Fruit fly (Drosophila melanogaster) whole organism, embryonic: Measurements from ENCODE around the gene CCT3.

Experiments used
- Abd-B ChIP-seq: fragments of 200-800 bp; sonication (Bioruptor generic); optimal IDR thresholded peaks from 2 replicates; lab custom pipeline; 2018; ENCODE audit warnings: missing biosample characterization, mild to moderate bottlenecking, missing genetic modification characterization, moderate library complexity
- BEAF-32 ChIP-seq: fragments of 200-800 bp; sonication (Bioruptor generic); optimal IDR thresholded peaks from 3 replicates; lab custom pipeline; 2017; ENCODE audit warnings: missing biosample characterization, missing genetic modification characterization, mild to moderate bottlenecking, moderate library complexity, missing genetic modification reagents
- Bgb ChIP-seq: fragments of 200-800 bp; sonication (Bioruptor generic); IDR thresholded peaks from 2 replicates; pipeline ENCODE4 v1.3.6; 2022; ENCODE audit warnings: missing biosample characterization, missing genetic modification characterization; ENCODE audit not compliant: partially characterized antibody
- CG10321 ChIP-seq: fragments of 200-800 bp; sonication (Bioruptor generic); IDR thresholded peaks from 2 replicates; pipeline ENCODE4 v1.3.6; 2022; ENCODE audit warnings: missing biosample characterization, missing genetic modification characterization
- CG11247 ChIP-seq: fragments of 200-800 bp; sonication (Bioruptor generic); IDR thresholded peaks from 2 replicates; pipeline ENCODE4 v1.3.6; 2022; ENCODE audit warnings: missing biosample characterization, missing genetic modification characterization
- CG14860 ChIP-seq: fragments of 200-800 bp; sonication (Bioruptor generic); IDR thresholded peaks from 3 replicates; pipeline ENCODE4 v1.3.6; 2022; ENCODE audit warnings: missing biosample characterization, missing genetic modification characterization; ENCODE audit not compliant: partially characterized antibody
- CG1647 ChIP-seq: fragments of 200-800 bp; sonication (Bioruptor generic); optimal IDR thresholded peaks from 3 replicates; lab custom pipeline; 2016; ENCODE audit warnings: missing biosample characterization, missing genetic modification characterization
- CG17186 ChIP-seq: fragments of 200-800 bp; sonication (Bioruptor generic); optimal IDR thresholded peaks from 3 replicates; lab custom pipeline; 2017; ENCODE audit warnings: missing biosample characterization, missing genetic modification reagents, missing genetic modification characterization
- CG33557 ChIP-seq: fragments of 200-800 bp; sonication (Bioruptor generic); optimal IDR thresholded peaks from 2 replicates; lab custom pipeline; 2019; ENCODE audit warnings: missing biosample characterization, mild to moderate bottlenecking, missing genetic modification characterization, moderate library complexity
- CG4404 ChIP-seq: fragments of 200-800 bp; sonication (Bioruptor generic); IDR thresholded peaks from 2 replicates; pipeline ENCODE4 v1.3.6; 2022; ENCODE audit warnings: missing biosample characterization, missing genetic modification characterization
- CG7745 ChIP-seq: fragments of 200-800 bp; sonication (Bioruptor generic); optimal IDR thresholded peaks from 2 replicates; lab custom pipeline; 2018; ENCODE audit warnings: missing biosample characterization, mild to moderate bottlenecking, missing genetic modification characterization, moderate library complexity
- CTCF ChIP-seq: fragments of 200-800 bp; sonication (Bioruptor generic); optimal IDR thresholded peaks from 2 replicates; lab custom pipeline; 2017; ENCODE audit warnings: missing biosample characterization, mild to moderate bottlenecking, missing genetic modification characterization, moderate library complexity
- Deaf1 ChIP-seq: fragments of 200-800 bp; optimal IDR thresholded peaks from 3 replicates; lab custom pipeline; 2019; ENCODE audit warnings: missing biosample characterization, mild to moderate bottlenecking, missing genetic modification characterization, moderate library complexity
- Dek ChIP-seq: fragments of 200-800 bp; sonication (Bioruptor generic); optimal IDR thresholded peaks from 3 replicates; lab custom pipeline; 2019; ENCODE audit warnings: missing biosample characterization, mild to moderate bottlenecking, missing genetic modification characterization, moderate library complexity
- Doc3 ChIP-seq: fragments of 200-800 bp; sonication (Bioruptor generic); IDR thresholded peaks from 3 replicates; pipeline ENCODE4 v1.3.6; 2022; ENCODE audit warnings: missing biosample characterization, missing genetic modification characterization; ENCODE audit not compliant: partially characterized antibody
- Dref ChIP-seq: fragments of 200-800 bp; sonication (Bioruptor generic); IDR thresholded peaks from 2 replicates; pipeline ENCODE4 v1.3.6; 2022; ENCODE audit warnings: missing biosample characterization, missing genetic modification characterization
- Eip74EF ChIP-seq, 2 experiments: fragments of 200-800 bp in 1 of 2; fragments of >200 bp in 1 of 2; sonication (Bioruptor generic) in 1 of 2; optimal IDR thresholded peaks; 2 replicates each; lab custom pipeline; 2017 to 2019; ENCODE audit warnings: missing biosample characterization in 2 of 2, missing genetic modification characterization in 2 of 2, mild to moderate bottlenecking in 1 of 2, moderate library complexity in 1 of 2
- Fer3 ChIP-seq: fragments of 200-800 bp; sonication (Bioruptor generic); optimal IDR thresholded peaks from 2 replicates; lab custom pipeline; 2018; ENCODE audit warnings: missing biosample characterization, mild to moderate bottlenecking, missing genetic modification characterization, moderate library complexity
- HLH4C ChIP-seq: fragments of 200-800 bp; sonication (Bioruptor generic); IDR thresholded peaks from 3 replicates; pipeline ENCODE4 v1.3.6; 2022; ENCODE audit warnings: missing biosample characterization, missing genetic modification characterization; ENCODE audit not compliant: partially characterized antibody
- HLHmδ ChIP-seq: fragments of 200-800 bp; sonication (Bioruptor generic); optimal IDR thresholded peaks from 2 replicates; lab custom pipeline; 2018; ENCODE audit warnings: missing biosample characterization, mild to moderate bottlenecking, missing genetic modification characterization, moderate library complexity
- Lpt ChIP-seq: fragments of >200 bp; optimal IDR thresholded peaks from 2 replicates; lab custom pipeline; 2018; ENCODE audit warnings: missing biosample characterization, missing genetic modification characterization
- Max ChIP-seq: fragments of 200-800 bp; sonication (Bioruptor generic); optimal IDR thresholded peaks from 2 replicates; lab custom pipeline; 2016; ENCODE audit warnings: missing biosample characterization, mild to moderate bottlenecking, missing genetic modification characterization
- NFAT ChIP-seq: fragments of 200-800 bp; sonication (Bioruptor generic); IDR thresholded peaks from 2 replicates; pipeline ENCODE4 v1.3.6; 2022; ENCODE audit warnings: missing biosample characterization, missing genetic modification characterization
- YL-1 ChIP-seq: fragments of 200-800 bp; sonication (Bioruptor generic); optimal IDR thresholded peaks from 3 replicates; lab custom pipeline; 2017; ENCODE audit warnings: missing biosample characterization, mild to moderate bottlenecking, missing genetic modification characterization
- amos ChIP-seq: fragments of 200-800 bp; sonication (Bioruptor generic); IDR thresholded peaks from 2 replicates; pipeline ENCODE4 v1.3.6; 2022; ENCODE audit warnings: missing biosample characterization, missing genetic modification characterization; ENCODE audit not compliant: partially characterized antibody
- bbx ChIP-seq: fragments of 200-800 bp; sonication (Bioruptor generic); IDR thresholded peaks from 2 replicates; pipeline ENCODE4 v1.3.6; 2022; ENCODE audit warnings: missing biosample characterization, missing genetic modification characterization; ENCODE audit not compliant: partially characterized antibody
- cato ChIP-seq: fragments of 200-800 bp; sonication (Bioruptor generic); optimal IDR thresholded peaks from 2 replicates; lab custom pipeline; 2016; ENCODE audit warnings: missing biosample characterization, missing genetic modification characterization, borderline replicate concordance
- chif ChIP-seq, 2 experiments: fragments of 200-800 bp; sonication (Bioruptor generic); optimal IDR thresholded peaks; 3 replicates each; lab custom pipeline; 2016; ENCODE audit warnings: missing biosample characterization in 2 of 2, missing genetic modification characterization in 2 of 2
- chm ChIP-seq: fragments of 200-800 bp; sonication (Bioruptor generic); IDR thresholded peaks from 2 replicates; pipeline ENCODE4 v1.3.6; 2022; ENCODE audit warnings: missing biosample characterization, missing genetic modification characterization
- crp ChIP-seq, 2 experiments: fragments of 200-800 bp; sonication (Bioruptor generic); optimal IDR thresholded peaks; 2 replicates in 1 of 2; 3 replicates in 1 of 2; lab custom pipeline; 2017; ENCODE audit warnings: missing biosample characterization in 2 of 2, missing genetic modification characterization in 2 of 2, mild to moderate bottlenecking in 1 of 2, moderate library complexity in 1 of 2
- ewg ChIP-seq: fragments of 200-800 bp; sonication (Bioruptor generic); optimal IDR thresholded peaks from 3 replicates; lab custom pipeline; 2017; ENCODE audit warnings: mild to moderate bottlenecking, missing biosample characterization, missing genetic modification reagents, missing genetic modification characterization
- fu2 ChIP-seq: fragments of 200-800 bp; sonication (Bioruptor generic); optimal IDR thresholded peaks from 2 replicates; lab custom pipeline; 2016; ENCODE audit warnings: missing biosample characterization, missing genetic modification characterization
- kah ChIP-seq: fragments of 200-800 bp; sonication (Bioruptor generic); optimal IDR thresholded peaks from 2 replicates; lab custom pipeline; 2018; ENCODE audit warnings: missing biosample characterization, mild to moderate bottlenecking, missing genetic modification characterization
- lilli ChIP-seq: fragments of 200-800 bp; sonication (Bioruptor generic); optimal IDR thresholded peaks from 3 replicates; lab custom pipeline; 2016; ENCODE audit warnings: missing biosample characterization, missing genetic modification characterization
- mam ChIP-seq: fragments of 200-800 bp; sonication (Bioruptor generic); optimal IDR thresholded peaks from 3 replicates; lab custom pipeline; 2016; ENCODE audit warnings: missing biosample characterization, missing genetic modification characterization
- org-1 ChIP-seq: fragments of 200-800 bp; sonication (Bioruptor generic); optimal IDR thresholded peaks from 2 replicates; lab custom pipeline; 2017; ENCODE audit warnings: missing biosample characterization, missing genetic modification characterization
- pfk ChIP-seq: fragments of 200-800 bp; sonication (Bioruptor generic); optimal IDR thresholded peaks from 2 replicates; lab custom pipeline; 2018; ENCODE audit warnings: missing biosample characterization, mild to moderate bottlenecking, missing genetic modification characterization, moderate library complexity
- pros ChIP-seq: fragments of 200-800 bp; sonication (Bioruptor generic); optimal IDR thresholded peaks from 3 replicates; lab custom pipeline; 2019; ENCODE audit warnings: missing biosample characterization, mild to moderate bottlenecking, missing genetic modification characterization, moderate library complexity
- salm ChIP-seq: fragments of 200-800 bp; sonication (Bioruptor generic); optimal IDR thresholded peaks from 2 replicates; lab custom pipeline; 2018; ENCODE audit warnings: missing biosample characterization, mild to moderate bottlenecking, missing genetic modification characterization
- sc ChIP-seq, 3 experiments: fragments of >200 bp in 2 of 3; fragments of 200-800 bp in 1 of 3; sonication (Bioruptor generic) in 1 of 3; optimal IDR thresholded peaks; 2 replicates in 2 of 3; 3 replicates in 1 of 3; lab custom pipeline; 2017; ENCODE audit warnings: mild to moderate bottlenecking in 1 of 3, missing biosample characterization in 1 of 3, missing genetic modification characterization in 1 of 3, missing genetic modification reagents in 1 of 3
- stwl ChIP-seq: fragments of 200-800 bp; sonication (Bioruptor generic); optimal IDR thresholded peaks from 3 replicates; lab custom pipeline; 2018; ENCODE audit warnings: missing biosample characterization, mild to moderate bottlenecking, missing genetic modification characterization, moderate library complexity
- z ChIP-seq: fragments of 200-800 bp; sonication (Bioruptor generic); IDR thresholded peaks from 3 replicates; pipeline ENCODE4 v1.3.6; 2022; ENCODE audit warnings: missing biosample characterization, missing genetic modification characterization

The CCT3 gene

DNA sequence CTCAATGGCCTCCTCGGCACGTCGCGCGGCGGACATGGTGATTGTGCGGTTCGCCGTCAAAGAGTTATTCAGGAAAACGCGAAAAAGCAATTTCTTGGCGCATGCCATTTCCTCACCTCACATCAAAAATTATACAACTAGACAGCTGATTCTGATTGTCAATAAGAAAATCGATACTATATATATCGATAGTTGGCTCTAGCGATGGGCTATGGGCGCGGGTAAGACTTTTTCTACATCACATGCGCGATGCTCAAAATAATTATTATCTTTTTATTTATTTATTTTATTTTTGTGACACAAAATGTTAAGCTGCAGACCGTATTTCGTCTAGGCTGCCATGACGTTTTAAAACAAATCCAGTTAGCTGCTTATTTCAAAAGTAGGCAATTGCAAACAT is 33.2 kb upstream of the CCT3 start, which contains the start of gene CG10340 (continued):
- peak; percentile 63 for TF ChIP-seq YL-1 (GFP tag; lab: Kevin White, UChicago)
- TF ChIP-seq crp (GFP tag; optimal IDR thresholded peaks at IDR 0.05; lab: Kevin White, UChicago): peak; percentile 63 to 91
- no peak for TF ChIP-seq kah (GFP tag; lab: Kevin White, UChicago)
- peak; percentile 31 for TF ChIP-seq lilli
- peak; percentile 85 for TF ChIP-seq bbx
- TF ChIP-seq Bgb: peak; percentile 86
- TF ChIP-seq z: no peak
- TF ChIP-seq salm (tag; lab: Kevin White, UChicago): no peak
- peak; percentile 83 for TF ChIP-seq amos (GFP tag; lab: Robert Waterston, UW)
- peak; percentile 67 for TF ChIP-seq stwl (tag; lab: Kevin White, UChicago)
- peak; percentile 91 for TF ChIP-seq ewg (GFP tag; lab: Kevin White, UChicago)
- no peak for TF ChIP-seq CG4404 (GFP tag; lab: Robert Waterston, UW)
- peak; percentile 44 for TF ChIP-seq Max (GFP tag; lab: Kevin White, UChicago)
- TF ChIP-seq Dref (GFP tag; lab: Robert Waterston, UW): peak; percentile 89
- peak; percentile 19 for TF ChIP-seq Abd-B (GFP tag; lab: Kevin White, UChicago)
- TF ChIP-seq NFAT: no peak
- peak; percentile 69 for TF ChIP-seq CG17186 (GFP tag; lab: Kevin White, UChicago)
- TF ChIP-seq chif (GFP tag; optimal IDR thresholded peaks at IDR 0.05; lab: Kevin White, UChicago): no peak
- no peak for TF ChIP-seq CG1647 (GFP tag; lab: Kevin White, UChicago)
- peak; percentile 79 for TF ChIP-seq HLH4C

dm6 chr3R:16615009-16615408 is 32.4 kb upstream of the CCT3 start, which contains the start of gene CG17562:
TSS of gene CG17562 (plus strand) at chr3R:16615309.
- TF ChIP-seq Deaf1 (tag; lab: Kevin White, UChicago) (no peak), CG11247 (no peak), Fer3 (no peak), org-1 (GFP tag; lab: Kevin White, UChicago) (no peak)

DNA sequence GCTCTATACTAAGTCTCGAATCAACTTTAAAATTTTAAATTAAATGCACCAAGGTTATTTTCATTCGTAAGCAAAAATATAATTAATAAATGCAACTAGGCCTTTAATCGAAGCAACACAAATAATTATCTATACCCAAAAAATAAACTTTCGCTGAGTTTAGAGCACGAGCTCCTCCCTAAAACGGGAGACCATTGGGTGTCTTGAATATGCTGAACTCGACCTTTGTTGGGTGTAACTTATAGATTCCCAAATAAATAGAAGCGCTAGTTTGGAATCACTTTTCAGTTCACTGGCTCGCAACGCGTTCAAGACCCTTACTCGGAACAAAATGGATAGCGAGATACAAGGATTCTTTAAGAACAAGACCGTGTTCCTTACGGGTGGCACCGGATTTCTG is 29.8 kb upstream of the CCT3 start, which contains the start of gene CG17560:
Gene CG17560 (plus strand): TSS at position 301 of the 400 bp plus-strand sequence.
- peak; percentile 3 for TF ChIP-seq BEAF-32 (GFP tag; lab: Kevin White, UChicago)
- 0 out of 3 replicates have a peak, but pooled peaks have one; percentile 23 for TF ChIP-seq Doc3 (GFP tag; lab: Robert Waterston, UW)
- TF ChIP-seq fu2 (GFP tag; lab: Kevin White, UChicago): no peak

DNA sequence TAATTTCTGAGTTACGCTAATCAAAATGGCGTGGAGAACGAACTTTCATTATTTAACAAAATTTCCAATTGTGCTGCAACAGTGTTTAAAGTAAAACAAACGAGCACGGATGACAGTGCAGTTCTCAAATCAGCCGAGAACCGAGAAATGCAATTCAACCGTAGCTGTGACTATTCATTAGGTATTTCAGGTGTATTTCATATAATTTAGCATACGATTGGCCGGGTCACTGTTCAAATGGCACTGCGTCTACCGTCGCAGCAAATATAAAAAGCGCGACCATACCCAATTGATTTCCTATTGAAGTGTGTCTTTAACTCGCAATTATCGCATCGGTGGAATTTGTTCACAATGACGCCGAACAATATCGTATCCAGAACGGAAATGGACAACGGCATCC is 26.9 kb upstream of the CCT3 start, which contains the start of gene CG14893:
Gene CG14893 (plus strand): TSS at position 301 of the 400 bp plus-strand sequence.
- TF ChIP-seq pfk (no peak), Dek (tag; lab: Kevin White, UChicago) (no peak), cato (GFP tag; lab: Kevin White, UChicago) (no peak), Lpt (no peak), CG7745 (tag; lab: Kevin White, UChicago) (no peak), CTCF (GFP tag; lab: Kevin White, UChicago) (no peak), Eip74EF (GFP tag; optimal IDR thresholded peaks at IDR 0.05; lab: Kevin White, UChicago) (no peak), CG33557 (GFP tag; lab: Kevin White, UChicago) (no peak), mam (GFP tag; lab: Kevin White, UChicago) (no peak), CG10321 (GFP tag; lab: Robert Waterston, UW) (no peak), chm (GFP tag; lab: Robert Waterston, UW) (no peak), CG14860 (GFP tag; lab: Robert Waterston, UW) (no peak), sc (optimal IDR thresholded peaks at IDR 0.05; lab: Kevin White, UChicago) (no peak), sc (GFP tag; optimal IDR thresholded peaks at IDR 0.05; lab: Kevin White, UChicago) (no peak), pros (no peak), HLHmδ (GFP tag; lab: Kevin White, UChicago) (no peak)
